Fruit fly (Drosophila melanogaster): ENCODE data around the gene vanin-like.

The vanin-like gene

dm6 chrX:6225472-6226049, 23.2 kb upstream of the vanin-like start, which contains the start of gene dtn (continued):
- TF ChIP-seq Deaf1 (tag; optimal IDR thresholded peaks at IDR 0.05) (no peak), CG7987 (GFP tag; optimal IDR thresholded peaks at IDR 0.05) (no peak), stwl (tag; optimal IDR thresholded peaks at IDR 0.05) (peak; percentile 18), fu2 (GFP tag; optimal IDR thresholded peaks at IDR 0.05) (no peak), odd (GFP tag; optimal IDR thresholded peaks at IDR 0.05) (no peak), stc (GFP tag; IDR thresholded peaks at IDR 0.05) (no peak), MESR4 (GFP tag; optimal IDR thresholded peaks at IDR 0.05) (peak; percentile 95), emc (GFP tag; optimal IDR thresholded peaks at IDR 0.05) (no peak), row (GFP tag; IDR thresholded peaks at IDR 0.05) (no peak), D19B (GFP tag; optimal IDR thresholded peaks at IDR 0.05) (no peak), toy (GFP tag; IDR thresholded peaks at IDR 0.05) (no peak), ro (GFP tag; IDR thresholded peaks at IDR 0.05) (no peak), Sry-δ (GFP tag; optimal IDR thresholded peaks at IDR 0.05) (peak; percentile 28), tup (GFP tag; optimal IDR thresholded peaks at IDR 0.05) (no peak), Pdp1 (GFP tag; optimal IDR thresholded peaks at IDR 0.05) (no peak), YL-1 (GFP tag; optimal IDR thresholded peaks at IDR 0.05) (peak; percentile 62), CG15269 (tag; optimal IDR thresholded peaks at IDR 0.05) (no peak), Neu2 (GFP tag; optimal IDR thresholded peaks at IDR 0.05; ENCODE audit: borderline replicate concordance) (peak; percentile 16), Xbp1 (GFP tag; optimal IDR thresholded peaks at IDR 0.05) (no peak), gro (GFP tag; optimal IDR thresholded peaks at IDR 0.05) (no peak), fd64A (GFP tag; optimal IDR thresholded peaks at IDR 0.05) (no peak), CG6765 (GFP tag; optimal IDR thresholded peaks at IDR 0.05) (no peak), scrt (GFP tag; optimal IDR thresholded peaks at IDR 0.05) (no peak), pnt (GFP tag; optimal IDR thresholded peaks at IDR 0.05) (no peak), insv (GFP tag; optimal IDR thresholded peaks at IDR 0.05) (peak; percentile 79 to 95), sr (GFP tag; IDR thresholded peaks at IDR 0.05) (0 out of 3 replicates have a peak, but pooled peaks have one; percentile 8), CG14860 (GFP tag; IDR thresholded peaks at IDR 0.05; ENCODE audit: partially characterized antibody) (no peak), en (GFP tag; optimal IDR thresholded peaks at IDR 0.05) (no peak), BEAF-32 (GFP tag; optimal IDR thresholded peaks at IDR 0.05) (peak; percentile 51), gce (GFP tag; IDR thresholded peaks at IDR 0.05) (no peak), croc (GFP tag; conservative IDR thresholded peaks at IDR 0.05) (no peak), sim (GFP tag; IDR thresholded peaks at IDR 0.05) (no peak), CG10321 (GFP tag; IDR thresholded peaks at IDR 0.05) (no peak), gem (tag; optimal IDR thresholded peaks at IDR 0.05) (no peak), Gsc (GFP tag; IDR thresholded peaks at IDR 0.05) (no peak), crp (GFP tag; optimal IDR thresholded peaks at IDR 0.05) (no peak), CG1603 (tag; optimal IDR thresholded peaks at IDR 0.05) (no peak), zfh2 (GFP tag; optimal IDR thresholded peaks at IDR 0.05) (no peak), CG10209 (GFP tag; optimal IDR thresholded peaks at IDR 0.05) (no peak), unc-4 (GFP tag; IDR thresholded peaks at IDR 0.05; ENCODE audit: partially characterized antibody) (0 out of 2 replicates have a peak, but pooled peaks have one; percentile 28), Scr (GFP tag; IDR thresholded peaks at IDR 0.05; ENCODE audit: partially characterized antibody) (0 out of 2 replicates have a peak, but pooled peaks have one; percentile 30), esg (GFP tag; conservative IDR thresholded peaks at IDR 0.05) (no peak), NK7.1 (GFP tag; optimal IDR thresholded peaks at IDR 0.05) (no peak), trh (GFP tag; optimal IDR thresholded peaks at IDR 0.05) (no peak), Fer1 (GFP tag; optimal IDR thresholded peaks at IDR 0.05) (peak; percentile 33), Ada2b (GFP tag; IDR thresholded peaks at IDR 0.05) (no peak), vfl (GFP tag; optimal IDR thresholded peaks at IDR 0.05) (no peak), CG4360 (GFP tag; IDR thresholded peaks at IDR 0.05) (no peak), Dbx (GFP tag; IDR thresholded peaks at IDR 0.05) (no peak), CG10979 (tag; optimal IDR thresholded peaks at IDR 0.05) (peak; percentile 3)
